Fruit fly (Drosophila melanogaster): ENCODE results near the gene cana.

- TF ChIP-seq Myc (optimal IDR thresholded peaks at IDR 0.05) (no peak), psq (optimal IDR thresholded peaks at IDR 0.05) (no peak)
These were observed 21.9 kb upstream of the cana start for dm6 chr2L:11247730-11248129.
